Fruit fly (Drosophila melanogaster) ovary, adult (tissue): Measurements from ENCODE around the gene CG31211.

Source experiments
- CG17801 ChIP-seq: fragments of 200-800 bp; optimal IDR thresholded peaks from 2 replicates; lab custom pipeline; 2019; ENCODE audit warnings: missing biosample characterization, mild to moderate bottlenecking, missing genetic modification characterization, moderate library complexity; ENCODE audit not compliant: partially characterized antibody

The CG31211 gene

DNA sequence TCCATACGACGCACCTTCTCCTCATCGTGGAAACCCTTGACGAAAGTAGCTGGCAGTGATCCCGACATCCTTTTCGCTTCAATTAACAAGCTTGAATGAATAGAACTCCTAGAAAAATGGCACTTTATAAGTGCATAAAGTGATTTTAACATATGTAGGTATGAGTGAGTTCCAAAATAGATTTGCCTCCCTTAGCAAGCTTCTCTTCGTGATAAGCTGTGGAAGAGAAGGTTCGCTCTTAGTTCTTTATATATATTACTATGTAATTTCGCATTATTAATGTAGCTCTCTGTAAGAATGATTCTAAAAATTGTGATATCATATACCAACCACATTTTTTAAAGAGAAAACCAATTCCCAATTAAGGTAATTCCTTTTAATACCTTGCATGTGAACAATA is 35.0 kb downstream of the CG31211 start, which contains the start of gene CG3397:
CG3397 (minus strand) TSS at position 101 of the 400 bp plus-strand sequence.
- TF ChIP-seq CG17801 (GFP tag; lab: Kevin White, UChicago), result no peak

DNA sequence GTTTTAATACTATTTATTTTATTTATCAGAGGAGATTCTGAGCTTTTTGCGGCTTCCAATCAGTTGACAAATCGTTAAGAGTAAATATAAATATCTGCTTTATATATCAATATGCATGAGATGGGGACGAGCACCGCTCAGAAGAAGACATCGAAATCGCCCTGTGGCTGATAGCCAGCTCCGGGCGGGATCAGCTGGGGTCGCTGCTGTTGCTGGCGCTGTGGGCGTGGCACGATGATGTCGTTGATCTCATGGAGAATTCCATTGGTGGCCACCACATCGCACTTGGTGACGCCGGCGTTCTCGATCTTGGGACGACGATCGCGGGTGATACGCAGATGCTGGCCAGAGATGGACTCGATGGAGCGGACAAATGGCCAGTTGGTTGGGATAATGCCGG is 35.4 kb downstream of the CG31211 start:
- no peak for TF ChIP-seq CG17801 (GFP tag; lab: Kevin White, UChicago)

DNA sequence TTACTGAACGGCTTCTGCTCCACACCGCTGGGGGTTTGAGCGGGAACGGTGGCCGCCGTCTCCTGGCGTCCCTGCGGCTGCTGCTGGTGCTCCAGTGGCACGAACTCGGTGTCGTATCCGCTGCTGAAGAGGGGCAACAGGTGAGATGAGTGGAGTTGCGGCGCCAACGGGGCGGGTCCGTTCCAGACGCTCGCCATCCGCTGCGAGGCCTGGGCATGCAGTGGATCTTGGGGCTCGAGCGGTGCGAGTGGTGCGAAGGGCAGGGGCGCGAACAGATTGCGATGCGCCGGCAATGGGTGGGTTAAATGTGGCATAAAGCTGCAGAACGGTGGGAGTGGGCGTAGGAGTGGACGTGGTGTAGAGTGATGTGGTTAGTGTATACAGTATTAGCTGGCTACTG is 39.7 kb downstream of the CG31211 start:
- no peak for TF ChIP-seq CG17801 (GFP tag; lab: Kevin White, UChicago)

DNA sequence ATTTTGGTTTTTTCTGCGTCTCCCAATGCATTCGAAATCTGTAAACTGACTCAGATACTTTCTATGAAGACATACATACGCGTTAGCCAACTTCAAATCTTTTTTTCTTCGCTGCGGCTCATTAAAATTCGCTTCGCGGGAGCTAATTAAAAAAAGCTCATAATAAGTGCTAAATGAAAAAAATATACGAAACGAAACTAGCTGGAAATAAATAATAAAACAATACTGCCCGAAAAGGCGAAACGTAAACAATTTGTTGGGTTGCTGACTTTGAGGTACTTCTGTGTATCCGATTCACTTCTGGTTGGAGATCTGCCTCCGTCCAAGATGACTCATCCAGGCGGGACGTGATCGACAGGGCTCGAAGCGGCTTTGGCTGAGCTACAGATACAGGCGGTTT is 40.5 kb downstream of the CG31211 start:
- TF ChIP-seq CG17801 (GFP tag; lab: Kevin White, UChicago), result no peak

dm6 chr3R:11991538-11992164 is 42.2 kb downstream of the CG31211 start:
- TF ChIP-seq CG17801 (GFP tag; lab: Kevin White, UChicago), result no peak

- TF ChIP-seq CG17801 (GFP tag; lab: Kevin White, UChicago), result no peak
These were observed 43.6 kb downstream of the CG31211 start, which contains the start of gene mfas for dm6 chr3R:11992934-11993670. Gene mfas (minus strand): TSS chr3R:11993315.

- no peak for TF ChIP-seq CG17801 (GFP tag; lab: Kevin White, UChicago)
These were observed 48.6 kb downstream of the CG31211 start for dm6 chr3R:11998130-11998529.

DNA sequence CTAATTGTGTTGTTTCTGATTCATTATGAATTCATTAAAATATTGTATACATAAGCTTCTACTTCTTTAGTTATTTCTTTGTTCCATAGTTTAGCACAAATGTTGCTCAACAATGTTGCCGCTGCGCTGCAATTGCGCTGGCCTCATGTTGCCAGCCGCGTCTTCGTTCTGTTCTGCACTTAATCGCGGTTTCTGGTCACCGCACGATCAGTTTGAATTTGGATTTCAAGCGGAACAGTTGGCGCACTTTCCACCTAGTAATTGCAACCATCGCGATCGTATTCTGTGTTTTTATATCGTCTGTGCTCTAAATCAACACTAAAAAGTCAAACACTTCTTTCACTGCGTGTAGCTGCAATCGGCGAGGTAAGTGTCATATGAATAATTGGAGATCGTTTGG is 49.6 kb downstream of the CG31211 start, which contains the start of gene Ect3:
Ect3 (plus strand) TSS at position 205 of the 400 bp plus-strand sequence.
- peak; percentile 1 for TF ChIP-seq CG17801 (GFP tag; lab: Kevin White, UChicago)
